Worm (Caenorhabditis elegans): ENCODE results near the gene srh-272.

ce11 chrV:2825978-2826377 is 37.2 kb upstream of the srh-272 start:
- TF ChIP-seq nhr-25 (tag; optimal IDR thresholded peaks at IDR 0.05) (no peak), ZK546.5 (tag; optimal IDR thresholded peaks at IDR 0.05) (no peak), unc-62 (GFP tag; optimal IDR thresholded peaks at IDR 0.05) (no peak), pha-4 (tag; optimal IDR thresholded peaks at IDR 0.05) (no peak)

Measured in whole organism, L3 larva.